Worm (Caenorhabditis elegans) whole organism, young adult: ENCODE results near the gene thoc-1.

Experiments
- D2030.7 ChIP-seq: fragments of 200-800 bp; sonication (Bioruptor generic); IDR thresholded peaks from 2 replicates; pipeline ENCODE4 v1.3.6; 2022; ENCODE audit warnings: missing genetic modification reagents, missing genetic modification characterization, missing compliant biosample characterization
- F23B12.7 ChIP-seq: sonication (generic microtip); optimal IDR thresholded peaks from 2 replicates; lab custom pipeline; 2017; ENCODE audit warnings: missing genetic modification characterization, mild to moderate bottlenecking, missing compliant biosample characterization, antibody characterized with exemption, moderate library complexity; ENCODE audit not compliant: insufficient read depth
- F33H1.4 ChIP-seq: fragments of 200-800 bp; sonication (Bioruptor generic); IDR thresholded peaks from 2 replicates; pipeline ENCODE4 v1.3.6; 2022; ENCODE audit warnings: missing genetic modification reagents, missing genetic modification characterization, missing compliant biosample characterization
- F37B4.10 ChIP-seq: fragments of 200-800 bp; sonication (Bioruptor generic); IDR thresholded peaks from 2 replicates; pipeline ENCODE4 v1.3.6; 2022; ENCODE audit warnings: missing genetic modification characterization, missing compliant biosample characterization
- F57A8.1 ChIP-seq: fragments of 200-800 bp; sonication (Bioruptor generic); optimal IDR thresholded peaks from 2 replicates; lab custom pipeline; 2018; ENCODE audit warnings: mild to moderate bottlenecking, missing genetic modification characterization, moderate library complexity, missing compliant biosample characterization
- T07F8.4 ChIP-seq: sonication (generic microtip); optimal IDR thresholded peaks from 2 replicates; lab custom pipeline; 2016; ENCODE audit warnings: mild to moderate bottlenecking, missing genetic modification characterization, moderate library complexity, missing compliant biosample characterization
- Y53G8AR.9 ChIP-seq: fragments of 200-800 bp; sonication (Bioruptor generic); conservative IDR thresholded peaks from 2 replicates; pipeline ENCODE4 v1.3.6; 2022; ENCODE audit warnings: missing genetic modification reagents, missing genetic modification characterization, missing compliant biosample characterization
- Y79H2A.3 ChIP-seq: fragments of 200-800 bp; sonication (Bioruptor generic); conservative IDR thresholded peaks from 2 replicates; pipeline ENCODE4 v1.3.6; 2022; ENCODE audit warnings: missing genetic modification reagents, missing genetic modification characterization, missing compliant biosample characterization
- aptf-2 ChIP-seq: fragments of 200-800 bp; sonication (Bioruptor generic); conservative IDR thresholded peaks from 2 replicates; pipeline ENCODE4 v1.3.6; 2022; ENCODE audit warnings: missing genetic modification reagents, missing genetic modification characterization, missing compliant biosample characterization
- aptf-3 ChIP-seq: fragments of 200-800 bp; sonication (Bioruptor generic); IDR thresholded peaks from 2 replicates; pipeline ENCODE4 v1.3.6; 2022; ENCODE audit warnings: missing genetic modification characterization, missing compliant biosample characterization
- attf-5 ChIP-seq: fragments of 200-800 bp; sonication (Bioruptor generic); optimal IDR thresholded peaks from 2 replicates; lab custom pipeline; 2018; ENCODE audit warnings: mild to moderate bottlenecking, missing genetic modification characterization, missing compliant biosample characterization
- attf-6 ChIP-seq: fragments of 200-800 bp; sonication (Bioruptor generic); IDR thresholded peaks from 2 replicates; pipeline ENCODE4 v1.3.6; 2022; ENCODE audit warnings: missing genetic modification reagents, missing genetic modification characterization, missing compliant biosample characterization
- cebp-1 ChIP-seq, 2 experiments: fragments of 200-800 bp in 1 of 2; sonication (Bioruptor generic) in 1 of 2; sonication (generic microtip) in 1 of 2; IDR thresholded peaks in 1 of 2; optimal IDR thresholded peaks in 1 of 2; 2 replicates each; pipeline versions ENCODE4 v1.3.6 to Lab custom; 2017 to 2022; ENCODE audit warnings: missing compliant biosample characterization in 2 of 2, missing genetic modification characterization in 2 of 2, mild to moderate bottlenecking in 1 of 2, missing genetic modification reagents in 1 of 2, moderate library complexity in 1 of 2
- ceh-100 ChIP-seq: fragments of 200-800 bp; sonication (Bioruptor generic); IDR thresholded peaks from 2 replicates; pipeline ENCODE4 v1.3.6; 2022; ENCODE audit warnings: missing genetic modification reagents, missing genetic modification characterization, missing compliant biosample characterization
- ceh-79 ChIP-seq: sonication (generic microtip); optimal IDR thresholded peaks from 2 replicates; lab custom pipeline; 2017; ENCODE audit warnings: mild to moderate bottlenecking, missing genetic modification characterization, missing compliant biosample characterization
- ceh-91 ChIP-seq: fragments of 200-800 bp; sonication (Bioruptor generic); IDR thresholded peaks from 2 replicates; pipeline ENCODE4 v1.3.6; 2022; ENCODE audit warnings: missing genetic modification reagents, missing genetic modification characterization, missing compliant biosample characterization
- chd-7 ChIP-seq: sonication (generic microtip); optimal IDR thresholded peaks from 2 replicates; lab custom pipeline; 2016; ENCODE audit warnings: mild to moderate bottlenecking, missing genetic modification characterization, moderate library complexity, missing compliant biosample characterization
- dox-1 ChIP-seq: fragments of 200-800 bp; sonication (Bioruptor generic); IDR thresholded peaks from 2 replicates; pipeline ENCODE4 v1.3.6; 2022; ENCODE audit warnings: missing genetic modification reagents, missing genetic modification characterization, missing compliant biosample characterization
- dpff-1 ChIP-seq: sonication (generic microtip); optimal IDR thresholded peaks from 2 replicates; lab custom pipeline; 2017; ENCODE audit warnings: mild to moderate bottlenecking, missing genetic modification characterization, missing compliant biosample characterization
- egrh-3 ChIP-seq: fragments of 200-800 bp; sonication (Bioruptor generic); IDR thresholded peaks from 2 replicates; pipeline ENCODE4 v1.3.6; 2022; ENCODE audit warnings: missing genetic modification reagents, missing genetic modification characterization, missing compliant biosample characterization
- hsf-1 ChIP-seq: fragments of 200-800 bp; sonication (Bioruptor generic); IDR thresholded peaks from 2 replicates; pipeline ENCODE4 v1.3.6; 2022; ENCODE audit warnings: missing genetic modification reagents, missing genetic modification characterization, missing compliant biosample characterization
- lag-1 ChIP-seq: fragments of 200-800 bp; sonication (Bioruptor generic); IDR thresholded peaks from 2 replicates; pipeline ENCODE4 v1.3.6; 2022; ENCODE audit warnings: missing genetic modification reagents, missing genetic modification characterization, missing compliant biosample characterization
- lin-26 ChIP-seq: fragments of 200-800 bp; sonication (Bioruptor generic); IDR thresholded peaks from 2 replicates; pipeline ENCODE4 v1.3.6; 2022; ENCODE audit warnings: missing genetic modification reagents, missing genetic modification characterization, missing compliant biosample characterization
- madf-6 ChIP-seq: fragments of 200-800 bp; sonication (Bioruptor generic); IDR thresholded peaks from 2 replicates; pipeline ENCODE4 v1.3.6; 2022; ENCODE audit warnings: missing genetic modification reagents, missing genetic modification characterization, missing compliant biosample characterization
- mel-28 ChIP-seq: sonication (generic microtip); optimal IDR thresholded peaks from 2 replicates; lab custom pipeline; 2016; ENCODE audit warnings: borderline replicate concordance, mild to moderate bottlenecking, missing genetic modification characterization, missing compliant biosample characterization
- nfya-2 ChIP-seq: fragments of 200-800 bp; sonication (Bioruptor generic); IDR thresholded peaks from 2 replicates; pipeline ENCODE4 v1.3.6; 2022; ENCODE audit warnings: missing genetic modification reagents, missing genetic modification characterization, missing compliant biosample characterization
- xnd-1 ChIP-seq: sonication (generic microtip); optimal IDR thresholded peaks from 2 replicates; lab custom pipeline; 2016; ENCODE audit warnings: missing genotype, missing genetic modification reagents, missing genetic modification characterization, missing compliant biosample characterization
- zfh-2 ChIP-seq: fragments of 200-800 bp; sonication (Bioruptor generic); conservative IDR thresholded peaks from 2 replicates; pipeline ENCODE4 v1.3.6; 2022; ENCODE audit warnings: missing genetic modification reagents, missing genetic modification characterization, missing compliant biosample characterization
- ztf-25 ChIP-seq: fragments of 200-800 bp; sonication (Bioruptor generic); IDR thresholded peaks from 2 replicates; pipeline ENCODE4 v1.3.6; 2022; ENCODE audit warnings: missing genetic modification reagents, missing genetic modification characterization, missing compliant biosample characterization
- ztf-28 ChIP-seq: fragments of 200-800 bp; sonication (Bioruptor generic); IDR thresholded peaks from 2 replicates; pipeline ENCODE4 v1.3.6; 2022; ENCODE audit warnings: missing genetic modification reagents, missing genetic modification characterization, missing compliant biosample characterization
- ztf-6 ChIP-seq: fragments of 200-800 bp; sonication (Bioruptor generic); IDR thresholded peaks from 2 replicates; pipeline ENCODE4 v1.3.6; 2022; ENCODE audit warnings: missing genetic modification reagents, missing genetic modification characterization, missing compliant biosample characterization

Gene thoc-1

DNA sequence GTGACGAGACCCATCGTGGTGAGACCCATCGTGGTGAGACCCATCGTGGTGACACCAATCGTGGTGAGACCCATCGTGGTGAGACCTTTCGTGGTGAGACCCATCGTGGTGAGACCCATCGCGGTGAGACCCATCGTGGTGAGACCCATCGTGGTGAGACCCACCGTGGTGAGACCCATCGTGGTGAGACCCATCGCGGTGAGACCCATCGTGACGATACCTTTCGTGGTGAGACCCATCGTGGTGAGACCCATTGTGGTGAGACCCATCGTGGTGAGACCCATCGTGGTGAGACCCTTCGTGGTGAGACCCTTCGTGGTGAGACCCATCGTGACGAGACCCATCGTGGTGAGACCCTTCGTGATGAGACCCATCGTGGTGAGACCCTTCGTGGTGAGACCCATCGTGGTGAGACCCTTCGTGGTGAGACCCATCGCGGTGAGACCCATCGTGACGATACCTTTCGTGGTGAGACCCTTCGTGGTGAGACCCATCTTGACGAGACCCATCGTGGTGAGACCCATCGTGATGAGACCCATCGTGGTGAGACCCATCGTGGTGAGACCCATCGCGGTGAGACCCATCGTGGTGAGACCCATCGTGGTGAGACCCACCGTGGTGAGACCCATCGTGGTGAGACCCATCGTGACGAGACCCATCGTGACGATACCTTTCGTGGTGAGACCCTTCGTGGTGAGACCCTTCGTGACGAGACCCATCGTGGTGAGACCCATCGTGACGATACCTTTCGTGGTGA lies 5.0 kb upstream of the thoc-1 start (continued):
- TF ChIP-seq madf-6 (GFP tag; lab: Robert Waterston, UW), result 0 out of 2 replicates have a peak, but pooled peaks have one; percentile 18
- peak; percentile 73; the same call in 1 of the 2 replicates for TF ChIP-seq hsf-1 (GFP tag; lab: Robert Waterston, UW)
- peak; percentile 87; the same call in 1 of the 2 replicates for TF ChIP-seq lag-1 (GFP tag; lab: Robert Waterston, UW)
- 0 out of 2 replicates have a peak, but pooled peaks have one; percentile 31 for TF ChIP-seq ceh-100 (GFP tag; lab: Robert Waterston, UW)
- peak; percentile 51; the same call in 1 of the 2 replicates for TF ChIP-seq dox-1 (GFP tag; lab: Robert Waterston, UW)
- TF ChIP-seq ceh-91 (GFP tag; lab: Robert Waterston, UW), result peak; percentile 41; the same call in 1 of the 2 replicates

DNA sequence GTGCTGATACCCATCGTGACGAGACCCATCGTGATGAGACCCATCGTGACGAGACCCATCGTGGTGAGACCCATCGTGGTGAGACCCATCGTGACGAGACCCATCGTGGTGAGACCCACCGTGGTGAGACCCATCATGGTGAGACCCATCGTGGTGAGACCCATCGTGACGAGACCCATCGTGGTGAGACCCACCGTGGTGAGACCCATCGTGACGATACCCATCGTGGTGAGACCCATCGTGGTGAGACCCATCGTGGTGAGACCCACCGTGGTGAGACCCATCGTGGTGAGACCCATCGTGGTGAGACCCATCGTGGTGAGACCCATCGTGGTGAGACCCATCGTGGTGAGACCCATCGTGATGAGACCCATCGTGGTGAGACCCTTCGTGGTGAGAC lies 3.5 kb upstream of the thoc-1 start:
- TF ChIP-seq ztf-25 (0 out of 2 replicates have a peak, but pooled peaks have one; percentile 12), madf-6 (GFP tag; lab: Robert Waterston, UW) (0 out of 2 replicates have a peak, but pooled peaks have one; percentile 36), D2030.7 (GFP tag; lab: Robert Waterston, UW) (peak; percentile 18; the same call in 1 of the 2 replicates), aptf-2 (peak; percentile 21; the same call in 1 of the 2 replicates), F33H1.4 (peak; percentile 64; the same call in 1 of the 2 replicates), ceh-91 (GFP tag; lab: Robert Waterston, UW) (peak; percentile 44), F37B4.10 (GFP tag; lab: Robert Waterston, UW) (0 out of 2 replicates have a peak, but pooled peaks have one; percentile 44), attf-6 (0 out of 2 replicates have a peak, but pooled peaks have one; percentile 45), lin-26 (GFP tag; lab: Robert Waterston, UW) (0 out of 2 replicates have a peak, but pooled peaks have one; percentile 11), egrh-3 (GFP tag; lab: Robert Waterston, UW) (peak; percentile 50; the same call in 1 of the 2 replicates)

- TF ChIP-seq Y79H2A.3 (GFP tag; lab: Robert Waterston, UW), result no peak
- TF ChIP-seq T07F8.4 (tag; lab: Kevin White, UChicago), result no peak
- TF ChIP-seq zfh-2 (GFP tag; lab: Robert Waterston, UW), result no peak
- TF ChIP-seq aptf-3 (GFP tag; lab: Robert Waterston, UW), result no peak
- TF ChIP-seq F57A8.1 (GFP tag; lab: Kevin White, UChicago), result no peak
- no peak for TF ChIP-seq lag-1 (GFP tag; lab: Robert Waterston, UW)
- no peak for TF ChIP-seq F23B12.7 (tag; lab: Kevin White, UChicago)
- no peak for TF ChIP-seq ztf-28 (GFP tag; lab: Robert Waterston, UW)
- TF ChIP-seq attf-5 (GFP tag; lab: Kevin White, UChicago), result no peak
These were observed 909 bp upstream of the thoc-1 start, which contains the start of gene T02H6.11 for ce11 chrII:701025-701370. TSS of gene T02H6.11 (minus strand) at chrII:701125.

DNA sequence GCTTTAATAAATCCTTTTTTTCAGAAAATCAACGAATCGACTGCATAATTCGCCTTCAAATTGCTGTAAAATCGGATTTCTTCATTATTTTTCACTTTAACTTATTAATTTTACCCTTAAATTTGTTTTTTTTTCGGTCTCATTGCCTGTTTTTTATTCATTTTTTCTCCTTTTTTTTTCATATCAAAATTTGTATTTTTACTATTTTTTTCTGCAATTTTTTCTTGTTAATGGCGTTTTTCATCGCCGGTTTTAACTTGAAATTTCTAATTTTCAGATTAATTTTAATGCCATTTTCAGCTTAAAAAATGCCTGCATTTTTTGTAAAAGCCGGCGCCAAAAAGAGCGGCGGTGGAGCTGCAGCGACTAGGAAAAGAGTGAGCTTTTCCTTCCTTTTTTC lies 7.2 kb downstream of the thoc-1 start, which contains the start of gene T02H6.1:
Gene T02H6.1 (plus strand): TSS at position 301 of the 400 bp plus-strand sequence.
- no peak for TF ChIP-seq mel-28 (tag; lab: Kevin White, UChicago)
- TF ChIP-seq ceh-79 (tag; lab: Kevin White, UChicago), result no peak
- no peak for TF ChIP-seq nfya-2
- TF ChIP-seq Y53G8AR.9 (GFP tag; lab: Robert Waterston, UW), result no peak
- TF ChIP-seq chd-7, result no peak
- TF ChIP-seq ztf-6 (GFP tag; lab: Robert Waterston, UW), result no peak
- no peak for TF ChIP-seq aptf-3 (GFP tag; lab: Robert Waterston, UW)
- TF ChIP-seq xnd-1, result no peak

- TF ChIP-seq dpff-1 (tag; lab: Kevin White, UChicago), result no peak
- no peak for TF ChIP-seq cebp-1 (GFP tag; IDR thresholded peaks at IDR 0.05; lab: Robert Waterston, UW)
- peak; percentile 19 for TF ChIP-seq cebp-1 (tag; optimal IDR thresholded peaks at IDR 0.05; lab: Kevin White, UChicago)
These were observed 20.0 kb downstream of the thoc-1 start for ce11 chrII:721931-722330.
